Worm (Caenorhabditis elegans) whole organism, L3 larva: ENCODE measurements around the gene hrde-2.

Experiments used
- R02D3.7 ChIP-seq: fragments of 150-350 bp; optimal IDR thresholded peaks from 2 replicates; lab custom pipeline; 2014; ENCODE audit warnings: missing biosample characterization, missing genetic modification characterization
- ZK546.5 ChIP-seq: sonication (generic microtip); optimal IDR thresholded peaks from 2 replicates; lab custom pipeline; 2017; ENCODE audit warnings: missing biosample characterization, missing genetic modification characterization
- aly-2 ChIP-seq: fragments of 150-350 bp; optimal IDR thresholded peaks from 2 replicates; lab custom pipeline; 2014; ENCODE audit warnings: missing biosample characterization, missing genetic modification characterization
- ceh-16 ChIP-seq: sonication (generic microtip); optimal IDR thresholded peaks from 2 replicates; lab custom pipeline; 2017; ENCODE audit warnings: missing biosample characterization, missing genetic modification characterization
- ceh-28 ChIP-seq: fragments of 150-350 bp; optimal IDR thresholded peaks from 2 replicates; lab custom pipeline; 2014; ENCODE audit warnings: missing biosample characterization, missing genetic modification reagents, missing genetic modification characterization
- ceh-82 ChIP-seq: fragments of 150-350 bp; optimal IDR thresholded peaks from 2 replicates; lab custom pipeline; 2014; ENCODE audit warnings: missing biosample characterization, missing genetic modification characterization
- ceh-9 ChIP-seq: sonication (generic microtip); optimal IDR thresholded peaks from 2 replicates; lab custom pipeline; 2018; ENCODE audit warnings: missing biosample characterization, missing genetic modification characterization
- daf-12 ChIP-seq: fragments of 150-350 bp; optimal IDR thresholded peaks from 2 replicates; lab custom pipeline; 2014; ENCODE audit warnings: missing biosample characterization, missing genetic modification reagents, missing genetic modification characterization
- egl-27 ChIP-seq: sonication (generic microtip); optimal IDR thresholded peaks from 4 replicates; lab custom pipeline; 2017; ENCODE audit warnings: missing biosample characterization, missing genetic modification reagents, missing genetic modification characterization
- elt-2 ChIP-seq: sonication (generic microtip); optimal IDR thresholded peaks from 2 replicates; lab custom pipeline; 2016; ENCODE audit warnings: missing genetic modification reagents, mild to moderate bottlenecking, missing genetic modification characterization, missing compliant biosample characterization
- fkh-2 ChIP-seq: fragments of 150-350 bp; optimal IDR thresholded peaks from 2 replicates; lab custom pipeline; 2014; ENCODE audit warnings: missing biosample characterization, missing genetic modification reagents, missing genetic modification characterization
- fos-1 ChIP-seq: fragments of 150-350 bp; optimal IDR thresholded peaks from 2 replicates; lab custom pipeline; 2014; ENCODE audit warnings: missing biosample characterization, missing genetic modification characterization
- hmg-11 ChIP-seq: sonication (generic microtip); optimal IDR thresholded peaks from 2 replicates; lab custom pipeline; 2016; ENCODE audit warnings: missing genetic modification characterization, missing compliant biosample characterization
- jun-1 ChIP-seq: fragments of 150-350 bp; optimal IDR thresholded peaks from 2 replicates; lab custom pipeline; 2014; ENCODE audit warnings: missing biosample characterization, missing genetic modification reagents, missing genetic modification characterization
- lin-15B ChIP-seq: fragments of 150-350 bp; optimal IDR thresholded peaks from 2 replicates; lab custom pipeline; 2014; ENCODE audit warnings: missing biosample characterization, missing genetic modification characterization
- lin-39 ChIP-seq: fragments of 150-350 bp; optimal IDR thresholded peaks from 2 replicates; lab custom pipeline; 2018; ENCODE audit warnings: missing biosample characterization, missing genetic modification reagents, missing genetic modification characterization
- mdl-1 ChIP-seq: fragments of 150-350 bp; optimal IDR thresholded peaks from 2 replicates; lab custom pipeline; 2014; ENCODE audit warnings: missing biosample characterization, missing genetic modification characterization
- mml-1 ChIP-seq: fragments of 150-350 bp; sonication (generic microtip); optimal IDR thresholded peaks from 3 replicates; lab custom pipeline; 2014; ENCODE audit warnings: missing biosample characterization, missing genetic modification characterization
- nfya-1 ChIP-seq: sonication (generic microtip); optimal IDR thresholded peaks from 2 replicates; lab custom pipeline; 2017; ENCODE audit warnings: missing genetic modification characterization, mild to moderate bottlenecking, missing compliant biosample characterization, antibody characterized with exemption, moderate library complexity; ENCODE audit not compliant: insufficient read depth
- nhr-11 ChIP-seq: fragments of 150-350 bp; optimal IDR thresholded peaks from 2 replicates; lab custom pipeline; 2014; ENCODE audit warnings: missing biosample characterization, missing genetic modification characterization
- nhr-12 ChIP-seq: fragments of 150-350 bp; optimal IDR thresholded peaks from 2 replicates; lab custom pipeline; 2014; ENCODE audit warnings: missing biosample characterization, missing genetic modification characterization
- nhr-23 ChIP-seq: fragments of 150-350 bp; optimal IDR thresholded peaks from 2 replicates; lab custom pipeline; 2014; ENCODE audit warnings: missing biosample characterization, missing genetic modification reagents, missing genetic modification characterization
- nhr-237 ChIP-seq: fragments of 150-350 bp; optimal IDR thresholded peaks from 2 replicates; lab custom pipeline; 2014; ENCODE audit warnings: missing biosample characterization, missing genetic modification characterization
- nhr-43 ChIP-seq: sonication (generic microtip); optimal IDR thresholded peaks from 2 replicates; lab custom pipeline; 2016; ENCODE audit warnings: mild to moderate bottlenecking, missing genetic modification characterization, missing compliant biosample characterization; ENCODE audit not compliant: poor library complexity, severe bottlenecking
- nhr-67 ChIP-seq: fragments of 150-350 bp; optimal IDR thresholded peaks from 2 replicates; lab custom pipeline; 2014; ENCODE audit warnings: missing biosample characterization, missing genetic modification characterization
- pha-4 ChIP-seq: fragments of 150-350 bp; optimal IDR thresholded peaks from 2 replicates; lab custom pipeline; 2014; ENCODE audit warnings: missing biosample characterization, missing genetic modification reagents, missing genetic modification characterization
- pqm-1 ChIP-seq: fragments of 150-350 bp; optimal IDR thresholded peaks from 2 replicates; lab custom pipeline; 2017; ENCODE audit warnings: missing biosample characterization, missing genetic modification characterization, inconsistent platforms
- skn-1 ChIP-seq: fragments of 150-350 bp; optimal IDR thresholded peaks from 2 replicates; lab custom pipeline; 2014; ENCODE audit warnings: missing biosample characterization, missing genetic modification characterization
- snpc-4 ChIP-seq: fragments of 150-350 bp; optimal IDR thresholded peaks from 2 replicates; lab custom pipeline; 2014; ENCODE audit warnings: missing biosample characterization, missing genetic modification characterization
- unc-39 ChIP-seq: sonication (generic microtip); optimal IDR thresholded peaks from 4 replicates; lab custom pipeline; 2017; ENCODE audit warnings: missing biosample characterization, missing genetic modification characterization
- unc-62 ChIP-seq: fragments of 150-350 bp; sonication (generic microtip); optimal IDR thresholded peaks from 4 replicates; lab custom pipeline; 2014; ENCODE audit warnings: missing biosample characterization, missing genetic modification reagents, missing genetic modification characterization
- ztf-11 ChIP-seq: fragments of 150-350 bp; optimal IDR thresholded peaks from 2 replicates; lab custom pipeline; 2014; ENCODE audit warnings: missing biosample characterization, missing genetic modification characterization
- ztf-4 ChIP-seq: fragments of 150-350 bp; optimal IDR thresholded peaks from 2 replicates; lab custom pipeline; 2014; ENCODE audit warnings: missing biosample characterization, missing genetic modification characterization

hrde-2 gene

ce11 chrV:14990843-14991242 lies 14.1 kb upstream of the hrde-2 start, which contains the start of the genes cdt-2 and T01C3.2:
Gene cdt-2, minus strand, starts transcription at chrV:14991126.
Gene T01C3.2, plus strand, starts transcription at chrV:14991168.
- TF ChIP-seq ztf-4 (no peak), hmg-11 (tag; lab: Kevin White, UChicago) (no peak), ceh-16 (no peak), unc-62 (GFP tag; lab: Kevin White, UChicago) (no peak), ztf-11 (tag; lab: Kevin White, UChicago) (no peak), mml-1 (tag; lab: Kevin White, UChicago) (no peak), nhr-67 (tag; lab: Kevin White, UChicago) (no peak), nhr-23 (peak; percentile 10), lin-15B (tag; lab: Kevin White, UChicago) (peak; percentile 62), elt-2 (tag; lab: Kevin White, UChicago) (no peak), R02D3.7 (tag; lab: Kevin White, UChicago) (peak; percentile 91), nhr-12 (no peak), pha-4 (tag; lab: Kevin White, UChicago) (peak; percentile 71)

DNA sequence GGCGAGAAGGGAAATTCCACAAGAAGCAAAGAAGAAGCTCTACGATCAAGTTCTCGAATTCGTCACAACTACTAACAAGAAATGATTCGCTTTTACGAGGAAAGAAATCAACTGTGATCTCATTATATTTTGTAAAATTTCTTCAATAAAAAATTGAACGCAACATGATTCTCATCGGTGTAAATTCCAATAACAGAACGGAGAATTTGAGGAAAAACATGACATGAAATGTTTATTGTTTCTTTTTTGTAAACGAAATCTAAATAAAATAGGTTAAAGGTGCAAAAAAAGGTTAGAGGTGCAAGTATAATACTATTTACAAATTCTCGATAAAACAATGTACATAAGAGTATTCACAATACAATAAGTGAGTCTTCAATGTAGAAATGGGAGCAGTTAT lies 13.4 kb upstream of the hrde-2 start:
- TF ChIP-seq ceh-16 (no peak), pqm-1 (tag; lab: Kevin White, UChicago) (no peak), hmg-11 (tag; lab: Kevin White, UChicago) (no peak), ceh-82 (tag; lab: Kevin White, UChicago) (no peak), R02D3.7 (tag; lab: Kevin White, UChicago) (no peak)

DNA sequence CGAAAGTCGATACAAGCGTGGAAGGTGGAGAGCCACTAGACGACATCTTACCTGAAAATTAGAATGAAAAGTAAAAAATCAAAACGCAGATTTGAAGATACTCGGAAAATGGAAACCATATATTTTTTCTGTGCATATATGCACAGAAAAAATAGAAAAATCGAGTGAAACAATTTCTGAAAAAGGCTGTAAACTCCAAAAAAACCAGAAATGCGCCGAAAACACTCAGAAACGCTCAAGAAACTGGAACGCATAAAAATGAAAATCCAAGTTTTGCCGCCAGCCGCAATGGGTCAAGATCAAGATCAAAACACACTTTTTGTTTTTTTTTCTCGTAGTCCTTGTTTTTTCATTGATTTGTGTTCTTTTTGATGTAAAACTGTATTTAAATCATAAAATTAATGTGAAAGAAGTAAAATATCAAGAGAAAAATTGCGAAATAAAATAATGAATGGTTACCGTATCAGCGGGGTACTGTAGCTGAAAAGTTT lies 12.2 kb upstream of the hrde-2 start, which contains the start of gene T01C3.3:
Gene T01C3.3 (minus strand): TSS at position 51 of the 491 bp plus-strand sequence.
- no peak for TF ChIP-seq R02D3.7 (tag; lab: Kevin White, UChicago)
- TF ChIP-seq nfya-1 (tag; lab: Kevin White, UChicago) = no peak
- no peak for TF ChIP-seq jun-1 (tag; lab: Kevin White, UChicago)
- no peak for TF ChIP-seq ceh-28 (tag; lab: Kevin White, UChicago)
- no peak for TF ChIP-seq daf-12 (tag; lab: Kevin White, UChicago)

- TF ChIP-seq aly-2 (no peak), nhr-11 (tag; lab: Kevin White, UChicago) (no peak), nfya-1 (tag; lab: Kevin White, UChicago) (no peak), elt-2 (tag; lab: Kevin White, UChicago) (peak; percentile 74), hmg-11 (tag; lab: Kevin White, UChicago) (no peak), pha-4 (tag; lab: Kevin White, UChicago) (peak; percentile 19), nhr-237 (tag; lab: Kevin White, UChicago) (no peak), ztf-4 (no peak), jun-1 (tag; lab: Kevin White, UChicago) (no peak)
Measured at ce11 chrV:14993620-14994019, 11.3 kb upstream of the hrde-2 start, which contains the start of gene fil-1. Gene fil-1, plus strand, starts transcription at chrV:14993838.

- TF ChIP-seq nhr-237 (tag; lab: Kevin White, UChicago) (no peak), ZK546.5 (no peak), lin-15B (tag; lab: Kevin White, UChicago) (no peak), unc-39 (tag; lab: Kevin White, UChicago) (no peak), nhr-12 (no peak), ceh-9 (tag; lab: Kevin White, UChicago) (no peak), ceh-16 (no peak), fkh-2 (no peak), nhr-43 (no peak), lin-39 (tag; lab: Kevin White, UChicago) (no peak), egl-27 (no peak), mdl-1 (tag; lab: Kevin White, UChicago) (no peak)
Measured at ce11 chrV:14996236-14996635, 8.7 kb upstream of the hrde-2 start, which contains the start of gene irld-14. Gene irld-14, plus strand, starts transcription at chrV:14996536.

DNA sequence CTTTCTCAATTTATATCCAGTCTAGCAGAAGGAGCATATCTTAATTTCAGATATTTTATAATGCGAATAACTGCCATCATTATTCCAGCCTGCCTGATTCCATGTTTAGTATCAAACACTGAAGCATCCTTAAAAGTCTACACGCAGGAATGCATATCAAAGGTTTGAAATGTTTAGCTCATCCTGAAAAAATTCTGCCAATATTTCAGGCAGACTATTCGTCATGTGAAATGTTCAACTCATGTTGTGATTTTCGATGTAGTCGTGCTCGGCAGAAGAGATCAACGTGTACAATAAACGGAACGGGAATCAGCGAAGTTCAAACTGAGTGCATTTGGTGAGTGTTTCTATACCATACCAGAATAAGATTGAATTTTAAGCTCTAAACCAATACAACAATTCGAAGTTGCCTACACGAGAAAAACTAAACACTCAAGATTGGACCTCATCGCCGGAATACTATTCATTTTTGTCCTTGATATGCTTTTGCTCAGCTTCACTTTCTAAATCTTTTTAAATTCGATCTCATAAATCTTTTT lies 5.3 kb upstream of the hrde-2 start, which contains the start of gene T01C3.11:
Gene T01C3.11 (plus strand): TSS at position 51 of the 539 bp plus-strand sequence.
- no peak for TF ChIP-seq R02D3.7 (tag; lab: Kevin White, UChicago)
- no peak for TF ChIP-seq fos-1 (tag; lab: Kevin White, UChicago)
- TF ChIP-seq ztf-11 (tag; lab: Kevin White, UChicago) = no peak
- TF ChIP-seq snpc-4 (tag; lab: Kevin White, UChicago) = no peak
- TF ChIP-seq mml-1 (tag; lab: Kevin White, UChicago) = no peak
- no peak for TF ChIP-seq daf-12 (tag; lab: Kevin White, UChicago)
- no peak for TF ChIP-seq skn-1 (tag; lab: Kevin White, UChicago)
- no peak for TF ChIP-seq nfya-1 (tag; lab: Kevin White, UChicago)
- TF ChIP-seq mdl-1 (tag; lab: Kevin White, UChicago) = no peak
